Fruit fly (Drosophila melanogaster) whole organism, embryonic: ENCODE measurements around the gene CG15431.

Experiments
- Atf-2 ChIP-seq: fragments of 200-800 bp; sonication (Bioruptor generic); optimal IDR thresholded peaks from 2 replicates; lab custom pipeline; 2016; ENCODE audit warnings: missing biosample characterization, missing genetic modification characterization
- Atf6 ChIP-seq: fragments of 200-800 bp; sonication (Bioruptor generic); IDR thresholded peaks from 2 replicates; pipeline ENCODE4 v1.3.6; 2022; ENCODE audit warnings: missing biosample characterization, missing genetic modification characterization
- BEAF-32 ChIP-seq: fragments of 200-800 bp; sonication (Bioruptor generic); optimal IDR thresholded peaks from 3 replicates; lab custom pipeline; 2017; ENCODE audit warnings: missing biosample characterization, missing genetic modification characterization, mild to moderate bottlenecking, moderate library complexity, missing genetic modification reagents
- CG10543 ChIP-seq: fragments of 200-800 bp; sonication (Bioruptor generic); optimal IDR thresholded peaks from 3 replicates; lab custom pipeline; 2017; ENCODE audit warnings: missing biosample characterization, mild to moderate bottlenecking, missing genetic modification characterization, moderate library complexity
- CG11398 ChIP-seq: fragments of 200-800 bp; sonication (Bioruptor generic); optimal IDR thresholded peaks from 2 replicates; lab custom pipeline; 2016; ENCODE audit warnings: missing biosample characterization, missing genetic modification characterization
- CG11560 ChIP-seq: fragments of 200-800 bp; sonication (Bioruptor generic); IDR thresholded peaks from 3 replicates; pipeline ENCODE4 v1.3.6; 2022; ENCODE audit warnings: missing biosample characterization, missing genetic modification characterization
- CG11723 ChIP-seq: fragments of 200-800 bp; sonication (Bioruptor generic); optimal IDR thresholded peaks from 2 replicates; lab custom pipeline; 2017; ENCODE audit warnings: missing biosample characterization, mild to moderate bottlenecking, missing genetic modification characterization
- CG13123 ChIP-seq: fragments of 200-800 bp; sonication (Bioruptor generic); optimal IDR thresholded peaks from 2 replicates; lab custom pipeline; 2016; ENCODE audit warnings: missing biosample characterization, missing genetic modification characterization
- CG13287 ChIP-seq: fragments of 200-800 bp; sonication (Bioruptor generic); IDR thresholded peaks from 2 replicates; pipeline ENCODE4 v1.3.6; 2022; ENCODE audit warnings: missing biosample characterization, missing genetic modification characterization; ENCODE audit not compliant: partially characterized antibody
- CG14667 ChIP-seq: fragments of 200-800 bp; sonication (Bioruptor generic); IDR thresholded peaks from 2 replicates; pipeline ENCODE4 v1.3.6; 2022; ENCODE audit warnings: missing biosample characterization, missing genetic modification characterization
- CG15479 ChIP-seq: fragments of 200-800 bp; sonication (Bioruptor generic); optimal IDR thresholded peaks from 3 replicates; lab custom pipeline; 2019; ENCODE audit warnings: missing biosample characterization, mild to moderate bottlenecking, missing genetic modification characterization, moderate library complexity
- CG1792 ChIP-seq: fragments of 200-800 bp; sonication (Bioruptor generic); optimal IDR thresholded peaks from 2 replicates; lab custom pipeline; 2016; ENCODE audit warnings: missing biosample characterization, missing genetic modification characterization
- CG18619 ChIP-seq: fragments of 200-800 bp; sonication (Bioruptor generic); optimal IDR thresholded peaks from 3 replicates; lab custom pipeline; 2017; ENCODE audit warnings: missing biosample characterization, mild to moderate bottlenecking, missing genetic modification characterization
- CG2120 ChIP-seq: fragments of 200-800 bp; sonication (Bioruptor generic); optimal IDR thresholded peaks from 3 replicates; lab custom pipeline; 2016; ENCODE audit warnings: missing biosample characterization, missing genetic modification characterization
- CG32532 ChIP-seq: fragments of 200-800 bp; sonication (Bioruptor generic); IDR thresholded peaks from 2 replicates; pipeline ENCODE4 v1.3.6; 2022; ENCODE audit warnings: missing biosample characterization, missing genetic modification characterization
- CG4617 ChIP-seq: fragments of 200-800 bp; sonication (Bioruptor generic); optimal IDR thresholded peaks from 3 replicates; lab custom pipeline; 2016; ENCODE audit warnings: missing biosample characterization, missing genetic modification characterization, borderline replicate concordance
- D ChIP-seq, 2 experiments: fragments of 200-800 bp in 1 of 2; fragments of >200 bp in 1 of 2; sonication (Bioruptor generic) in 1 of 2; optimal IDR thresholded peaks; 2 replicates in 1 of 2; 3 replicates in 1 of 2; lab custom pipeline; 2017; ENCODE audit warnings: mild to moderate bottlenecking in 1 of 2, missing biosample characterization in 1 of 2, missing genetic modification characterization in 1 of 2, missing genetic modification reagents in 1 of 2
- D19A ChIP-seq: fragments of 200-800 bp; optimal IDR thresholded peaks from 3 replicates; lab custom pipeline; 2019; ENCODE audit warnings: missing biosample characterization, mild to moderate bottlenecking, missing genetic modification characterization, moderate library complexity
- Ets65A ChIP-seq: fragments of 200-800 bp; sonication (Bioruptor generic); peaks from one replicate; lab custom pipeline; 2016; ENCODE audit warnings: missing biosample characterization, missing genetic modification characterization
- Fer2 ChIP-seq: fragments of 200-800 bp; sonication (Bioruptor generic); optimal IDR thresholded peaks from 2 replicates; lab custom pipeline; 2018; ENCODE audit warnings: missing biosample characterization, mild to moderate bottlenecking, missing genetic modification characterization, moderate library complexity
- HLHmδ ChIP-seq: fragments of 200-800 bp; sonication (Bioruptor generic); optimal IDR thresholded peaks from 2 replicates; lab custom pipeline; 2018; ENCODE audit warnings: missing biosample characterization, mild to moderate bottlenecking, missing genetic modification characterization, moderate library complexity
- Hand ChIP-seq: fragments of 200-800 bp; sonication (Bioruptor generic); optimal IDR thresholded peaks from 2 replicates; lab custom pipeline; 2017; ENCODE audit warnings: mild to moderate bottlenecking, missing biosample characterization, missing genetic modification reagents, missing genetic modification characterization
- Mad ChIP-seq: fragments of 200-800 bp; sonication (Bioruptor generic); optimal IDR thresholded peaks from 2 replicates; lab custom pipeline; 2016; ENCODE audit warnings: missing biosample characterization, missing genetic modification characterization
- Mes4 ChIP-seq: fragments of 200-800 bp; sonication (Bioruptor generic); optimal IDR thresholded peaks from 2 replicates; lab custom pipeline; 2016; ENCODE audit warnings: missing biosample characterization, missing genetic modification characterization
- Ptx1 ChIP-seq: fragments of 200-800 bp; sonication (Bioruptor generic); IDR thresholded peaks from 2 replicates; pipeline ENCODE4 v1.3.6; 2022; ENCODE audit warnings: missing biosample characterization, missing genetic modification characterization
- Sry-β ChIP-seq: fragments of 200-800 bp; sonication (Bioruptor generic); optimal IDR thresholded peaks from 2 replicates; lab custom pipeline; 2018; ENCODE audit warnings: missing biosample characterization, mild to moderate bottlenecking, missing genetic modification characterization, moderate library complexity
- Xrp1 ChIP-seq: fragments of 200-800 bp; sonication (Bioruptor generic); IDR thresholded peaks from 2 replicates; pipeline ENCODE4 v1.3.6; 2022; ENCODE audit warnings: missing biosample characterization, missing genetic modification characterization
- ab ChIP-seq: fragments of 200-800 bp; sonication (Bioruptor generic); optimal IDR thresholded peaks from 2 replicates; lab custom pipeline; 2016; ENCODE audit warnings: missing biosample characterization, missing genetic modification characterization
- ap ChIP-seq: fragments of 200-800 bp; sonication (Bioruptor generic); IDR thresholded peaks from 2 replicates; pipeline ENCODE4 v1.3.6; 2022; ENCODE audit warnings: missing biosample characterization, missing genetic modification characterization
- bab2 ChIP-seq: fragments of 200-800 bp; sonication (Bioruptor generic); optimal IDR thresholded peaks from 2 replicates; lab custom pipeline; 2016; ENCODE audit warnings: missing biosample characterization, missing genetic modification characterization
- cg ChIP-seq: fragments of 200-800 bp; sonication (Bioruptor generic); optimal IDR thresholded peaks from 3 replicates; lab custom pipeline; 2019; ENCODE audit warnings: missing biosample characterization, mild to moderate bottlenecking, missing genetic modification characterization, moderate library complexity
- dati ChIP-seq: fragments of 200-800 bp; sonication (Bioruptor generic); IDR thresholded peaks from 2 replicates; pipeline ENCODE4 v1.3.6; 2022; ENCODE audit warnings: missing biosample characterization, missing genetic modification characterization
- dimm ChIP-seq: fragments of 200-800 bp; sonication (Bioruptor generic); IDR thresholded peaks from 2 replicates; pipeline ENCODE4 v1.3.6; 2022; ENCODE audit warnings: missing biosample characterization, missing genetic modification characterization
- dmrt99B ChIP-seq: fragments of 200-800 bp; sonication (Bioruptor generic); optimal IDR thresholded peaks from 2 replicates; lab custom pipeline; 2018; ENCODE audit warnings: missing biosample characterization, mild to moderate bottlenecking, missing genetic modification characterization, moderate library complexity
- dysf ChIP-seq: fragments of 200-800 bp; sonication (Bioruptor generic); IDR thresholded peaks from 3 replicates; pipeline ENCODE4 v1.3.6; 2022; ENCODE audit warnings: missing biosample characterization, missing genetic modification characterization
- eyg ChIP-seq: fragments of 200-800 bp; sonication (Bioruptor generic); optimal IDR thresholded peaks from 3 replicates; lab custom pipeline; 2016; ENCODE audit warnings: missing biosample characterization, missing genetic modification characterization
- fd3F ChIP-seq: fragments of 200-800 bp; sonication (Bioruptor generic); optimal IDR thresholded peaks from 2 replicates; lab custom pipeline; 2018; ENCODE audit warnings: missing biosample characterization, mild to moderate bottlenecking, missing genetic modification characterization, moderate library complexity
- grn ChIP-seq: fragments of 200-800 bp; sonication (Bioruptor generic); optimal IDR thresholded peaks from 3 replicates; lab custom pipeline; 2017; ENCODE audit warnings: missing biosample characterization, missing genetic modification characterization
- hbn ChIP-seq: fragments of 200-800 bp; sonication (Bioruptor generic); IDR thresholded peaks from 2 replicates; pipeline ENCODE4 v1.3.6; 2022; ENCODE audit warnings: missing biosample characterization, missing genetic modification characterization; ENCODE audit not compliant: partially characterized antibody
- hth ChIP-seq: fragments of >200 bp; optimal IDR thresholded peaks from 2 replicates; lab custom pipeline; 2017; ENCODE audit warnings: inconsistent platforms
- pb ChIP-seq: fragments of 200-800 bp; sonication (Bioruptor generic); optimal IDR thresholded peaks from 3 replicates; lab custom pipeline; 2016; ENCODE audit warnings: missing biosample characterization, missing genetic modification characterization
- pnt ChIP-seq: fragments of 200-800 bp; sonication (Bioruptor generic); optimal IDR thresholded peaks from 3 replicates; lab custom pipeline; 2016; ENCODE audit warnings: missing biosample characterization, missing genetic modification characterization
- prd ChIP-seq, 3 experiments: fragments of >200 bp in 2 of 3; fragments of 200-800 bp in 1 of 3; sonication (Bioruptor generic) in 1 of 3; optimal IDR thresholded peaks in 2 of 3; IDR thresholded peaks in 1 of 3; 2 replicates in 2 of 3; 3 replicates in 1 of 3; pipeline versions ENCODE4 v1.3.6 to Lab custom; 2017 to 2022; ENCODE audit warnings: missing biosample characterization in 1 of 3, missing genetic modification characterization in 1 of 3
- run ChIP-seq: fragments of 200-800 bp; sonication (Bioruptor generic); optimal IDR thresholded peaks from 3 replicates; lab custom pipeline; 2018; ENCODE audit warnings: missing biosample characterization, mild to moderate bottlenecking, missing genetic modification characterization
- scrt ChIP-seq: fragments of 200-800 bp; sonication (Bioruptor generic); optimal IDR thresholded peaks from 2 replicates; lab custom pipeline; 2018; ENCODE audit warnings: missing biosample characterization, mild to moderate bottlenecking, missing genetic modification characterization, moderate library complexity
- sim ChIP-seq: fragments of 200-800 bp; sonication (Bioruptor generic); IDR thresholded peaks from 2 replicates; pipeline ENCODE4 v1.3.6; 2022; ENCODE audit warnings: missing biosample characterization, missing genetic modification characterization
- sug ChIP-seq: fragments of 200-800 bp; optimal IDR thresholded peaks from 2 replicates; lab custom pipeline; 2019; ENCODE audit warnings: missing biosample characterization, mild to moderate bottlenecking, missing genetic modification characterization, moderate library complexity
- tgo ChIP-seq: fragments of 200-800 bp; sonication (Bioruptor generic); IDR thresholded peaks from 3 replicates; pipeline ENCODE4 v1.3.6; 2022; ENCODE audit warnings: missing biosample characterization, missing genetic modification characterization
- vfl ChIP-seq: fragments of 200-800 bp; sonication (Bioruptor generic); optimal IDR thresholded peaks from 2 replicates; lab custom pipeline; 2016; ENCODE audit warnings: missing biosample characterization, missing genetic modification characterization
- wdn ChIP-seq: fragments of 200-800 bp; sonication (Bioruptor generic); IDR thresholded peaks from 2 replicates; pipeline ENCODE4 v1.3.6; 2022; ENCODE audit warnings: missing biosample characterization, missing genetic modification characterization
- z ChIP-seq: fragments of 200-800 bp; sonication (Bioruptor generic); IDR thresholded peaks from 3 replicates; pipeline ENCODE4 v1.3.6; 2022; ENCODE audit warnings: missing biosample characterization, missing genetic modification characterization

CG15431 gene

dm6 chr2L:4422154-4422553, 18.9 kb downstream of the CG15431 start:
- TF ChIP-seq Mad (GFP tag; lab: Kevin White, UChicago) = no peak
- no peak for TF ChIP-seq CG15479 (GFP tag; lab: Kevin White, UChicago)
- TF ChIP-seq tgo (GFP tag; lab: Robert Waterston, UW) = no peak
- 0 out of 3 replicates have a peak, but pooled peaks have one; percentile 16 for TF ChIP-seq dysf (GFP tag; lab: Robert Waterston, UW)
- TF ChIP-seq CG10543 (GFP tag; lab: Kevin White, UChicago) = no peak
- TF ChIP-seq Ptx1 = peak; percentile 33; the same call in 1 of the 2 replicates
- no peak for TF ChIP-seq ab (GFP tag; lab: Kevin White, UChicago)
- TF ChIP-seq CG14667 (GFP tag; lab: Robert Waterston, UW) = no peak
- TF ChIP-seq Fer2 = no peak
- TF ChIP-seq CG4617 (GFP tag; lab: Kevin White, UChicago) = no peak
- TF ChIP-seq grn (GFP tag; lab: Kevin White, UChicago) = no peak
- TF ChIP-seq BEAF-32 (GFP tag; lab: Kevin White, UChicago) = no peak
- TF ChIP-seq hth (lab: Kevin White, UChicago) = no peak
- no peak for TF ChIP-seq CG1792 (GFP tag; lab: Kevin White, UChicago)
- TF ChIP-seq Hand (GFP tag; lab: Kevin White, UChicago) = no peak
- no peak for TF ChIP-seq bab2
- TF ChIP-seq CG13123 = no peak
- TF ChIP-seq cg (GFP tag; lab: Kevin White, UChicago) = no peak
- TF ChIP-seq dimm = peak; percentile 23; the same call in 1 of the 2 replicates
- TF ChIP-seq sug (tag; lab: Kevin White, UChicago) = no peak
- no peak for TF ChIP-seq hbn
- TF ChIP-seq vfl = no peak
- TF ChIP-seq CG13287 (GFP tag; lab: Robert Waterston, UW) = no peak
- TF ChIP-seq eyg (GFP tag; lab: Kevin White, UChicago) = no peak
- peak; percentile 63 for TF ChIP-seq Ets65A (GFP tag; lab: Kevin White, UChicago)
- TF ChIP-seq pnt (GFP tag; lab: Kevin White, UChicago) = no peak
- no peak for TF ChIP-seq sim
- TF ChIP-seq run (tag; lab: Kevin White, UChicago) = no peak
- TF ChIP-seq Mes4 = no peak
- no peak for TF ChIP-seq HLHmδ (GFP tag; lab: Kevin White, UChicago)
- TF ChIP-seq CG32532 (GFP tag; lab: Robert Waterston, UW) = peak; percentile 18; the same call in 1 of the 2 replicates
- no peak for TF ChIP-seq dati (GFP tag; lab: Robert Waterston, UW)
- TF ChIP-seq CG11398 (GFP tag; lab: Kevin White, UChicago) = no peak
- no peak for TF ChIP-seq prd (optimal IDR thresholded peaks at IDR 0.05; lab: Kevin White, UChicago)
- TF ChIP-seq prd (GFP tag; IDR thresholded peaks at IDR 0.05; lab: Robert Waterston, UW) = peak; percentile 28; the same call in 1 of the 3 replicates
- TF ChIP-seq fd3F (GFP tag; lab: Kevin White, UChicago) = no peak
- no peak for TF ChIP-seq CG11723
- no peak for TF ChIP-seq dmrt99B (tag; lab: Kevin White, UChicago)
- TF ChIP-seq ap (GFP tag; lab: Robert Waterston, UW) = no peak
- peak; percentile 34 for TF ChIP-seq CG2120 (GFP tag; lab: Kevin White, UChicago)
- TF ChIP-seq pb (GFP tag; lab: Kevin White, UChicago) = no peak
- no peak for TF ChIP-seq z (GFP tag; lab: Robert Waterston, UW)
- TF ChIP-seq scrt (GFP tag; lab: Kevin White, UChicago) = no peak
- no peak for TF ChIP-seq Atf-2
- no peak for TF ChIP-seq Sry-β (GFP tag; lab: Kevin White, UChicago)
- TF ChIP-seq Atf6 (GFP tag; lab: Robert Waterston, UW) = no peak
- no peak for TF ChIP-seq wdn (GFP tag; lab: Robert Waterston, UW)
- TF ChIP-seq Xrp1 = no peak
- TF ChIP-seq D (optimal IDR thresholded peaks at IDR 0.05; lab: Kevin White, UChicago) = no peak
- no peak for TF ChIP-seq D (GFP tag; optimal IDR thresholded peaks at IDR 0.05; lab: Kevin White, UChicago)
- TF ChIP-seq CG18619 (GFP tag; lab: Kevin White, UChicago) = no peak
- no peak for TF ChIP-seq D19A (tag; lab: Kevin White, UChicago)
- TF ChIP-seq CG11560 (tag; lab: Robert Waterston, UW) = no peak
